ENCODE assay signal across 2 fruit fly cellular contexts in the genomic region with DNA sequence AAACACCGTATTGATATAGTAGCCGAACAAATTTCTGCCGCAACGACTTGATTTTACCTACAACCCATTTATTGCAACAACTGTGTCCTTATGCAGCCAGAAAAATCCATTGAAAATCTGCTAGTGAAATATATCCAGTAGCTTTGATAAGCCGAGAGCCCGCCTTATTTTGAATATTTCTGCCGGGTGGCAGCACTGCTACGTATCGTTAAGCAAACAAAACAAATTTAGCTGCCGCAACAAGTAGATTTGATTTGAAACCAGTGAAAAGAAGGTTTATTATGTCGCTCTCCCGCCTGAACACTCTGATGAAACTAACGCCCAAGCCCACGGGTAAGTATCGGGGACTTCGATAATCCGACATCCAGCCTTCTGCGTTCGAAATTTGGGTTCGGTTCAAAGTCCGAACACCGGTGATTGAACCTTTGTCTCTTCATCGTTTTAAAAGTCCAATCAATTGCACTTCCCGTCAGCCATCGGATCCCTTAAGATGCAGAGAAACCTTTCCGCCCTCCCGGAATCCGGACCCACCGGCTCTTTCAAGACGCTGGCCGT.
A peak's percentile ranks its signal among the peaks of the same experiment; 100 is the strongest.
TF ChIP-seq lines count a peak whose summit lies in the region.

Gene CG9577 (plus strand): TSS at position 190 of the 555 bp plus-strand sequence.

TF ChIP-seq in whole organism, embryonic, 481 proteins besides CTCF, POLR2A, EP300 and RAD21 (continued from another document):
- TF ChIP-seq ash1 (GFP tag; optimal IDR thresholded peaks at IDR 0.05; lab: Kevin White, UChicago): no peak
- no peak for TF ChIP-seq Rfx (GFP tag; IDR thresholded peaks at IDR 0.05; lab: Robert Waterston, UW)
- TF ChIP-seq pzg (GFP tag; optimal IDR thresholded peaks at IDR 0.05; lab: Kevin White, UChicago): peak; percentile 22
- peak; percentile 27 for TF ChIP-seq CG13287 (GFP tag; IDR thresholded peaks at IDR 0.05; lab: Robert Waterston, UW; ENCODE audit: partially characterized antibody)
- no peak for TF ChIP-seq CG13624 (GFP tag; optimal IDR thresholded peaks at IDR 0.05; lab: Kevin White, UChicago)
- no peak for TF ChIP-seq B-H2 (GFP tag; optimal IDR thresholded peaks at IDR 0.05; lab: Kevin White, UChicago)
- TF ChIP-seq CG2116 (GFP tag; optimal IDR thresholded peaks at IDR 0.05; lab: Kevin White, UChicago): peak; percentile 25
- no peak for TF ChIP-seq odd (GFP tag; optimal IDR thresholded peaks at IDR 0.05; lab: Kevin White, UChicago)
- TF ChIP-seq nom (GFP tag; optimal IDR thresholded peaks at IDR 0.05; lab: Kevin White, UChicago): peak; percentile 98
- no peak for TF ChIP-seq Hr39 (optimal IDR thresholded peaks at IDR 0.05; lab: Kevin White, UChicago)
- peak; percentile 83 for TF ChIP-seq Dp (GFP tag; optimal IDR thresholded peaks at IDR 0.05; lab: Kevin White, UChicago)
- peak; percentile 38 for TF ChIP-seq Med (GFP tag; lab: Kevin White, UChicago)
- TF ChIP-seq scrt (GFP tag; optimal IDR thresholded peaks at IDR 0.05; lab: Kevin White, UChicago): peak; percentile 69
- no peak for TF ChIP-seq HHEX (GFP tag; optimal IDR thresholded peaks at IDR 0.05; lab: Kevin White, UChicago)
- no peak for TF ChIP-seq HLH3B (GFP tag; IDR thresholded peaks at IDR 0.05; lab: Robert Waterston, UW)
- TF ChIP-seq Jarid2 (GFP tag; optimal IDR thresholded peaks at IDR 0.05; lab: Kevin White, UChicago): no peak
- no peak for TF ChIP-seq CG12299 (tag; optimal IDR thresholded peaks at IDR 0.05; lab: Kevin White, UChicago)
- TF ChIP-seq Dref (GFP tag; IDR thresholded peaks at IDR 0.05; lab: Robert Waterston, UW): peak; percentile 48
- no peak for TF ChIP-seq CG4328 (GFP tag; optimal IDR thresholded peaks at IDR 0.05; lab: Kevin White, UChicago)
- TF ChIP-seq sd (tag; optimal IDR thresholded peaks at IDR 0.05; lab: Kevin White, UChicago): no peak

TF ChIP-seq in whole organism, prepupa, 60 proteins besides CTCF, POLR2A, EP300 and RAD21 (continued from another document):
- no peak for TF ChIP-seq CG8632 (GFP tag; optimal IDR thresholded peaks at IDR 0.05; lab: Kevin White, UChicago)
- no peak for TF ChIP-seq Met (GFP tag; optimal IDR thresholded peaks at IDR 0.05; lab: Kevin White, UChicago)
- TF ChIP-seq CG15336 (GFP tag; IDR thresholded peaks at IDR 0.05; lab: Robert Waterston, UW): peak; percentile 49; the same call in 1 of the 2 replicates
- TF ChIP-seq CG1621 (tag; optimal IDR thresholded peaks at IDR 0.05; lab: Kevin White, UChicago): peak; percentile 71
- TF ChIP-seq vri (GFP tag; optimal IDR thresholded peaks at IDR 0.05; lab: Kevin White, UChicago): no peak
- TF ChIP-seq CG6276 (GFP tag; optimal IDR thresholded peaks at IDR 0.05; lab: Kevin White, UChicago): peak; percentile 89
- no peak for TF ChIP-seq achi (GFP tag; optimal IDR thresholded peaks at IDR 0.05; lab: Kevin White, UChicago)
- no peak for TF ChIP-seq Sox15 (GFP tag; optimal IDR thresholded peaks at IDR 0.05; lab: Kevin White, UChicago)
- peak; percentile 48 for TF ChIP-seq net (GFP tag; optimal IDR thresholded peaks at IDR 0.05; lab: Kevin White, UChicago)
- no peak for TF ChIP-seq Hr4 (GFP tag; optimal IDR thresholded peaks at IDR 0.05; lab: Kevin White, UChicago)
- TF ChIP-seq esn (GFP tag; optimal IDR thresholded peaks at IDR 0.05; lab: Kevin White, UChicago): no peak
- TF ChIP-seq salr (GFP tag; optimal IDR thresholded peaks at IDR 0.05; lab: Kevin White, UChicago): peak in 1 of 2 experiments; percentile 36
- TF ChIP-seq Sox14 (GFP tag; optimal IDR thresholded peaks at IDR 0.05; lab: Kevin White, UChicago): peak; percentile 25
- no peak for TF ChIP-seq acj6 (GFP tag; optimal IDR thresholded peaks at IDR 0.05; lab: Kevin White, UChicago)
- TF ChIP-seq Lpt (GFP tag; optimal IDR thresholded peaks at IDR 0.05; lab: Kevin White, UChicago): no peak
- peak; percentile 25 for TF ChIP-seq Eip78C (GFP tag; lab: Kevin White, UChicago)
- TF ChIP-seq svp (GFP tag; lab: Kevin White, UChicago): peak; percentile 78
- peak; percentile 1 for TF ChIP-seq CG32006 (GFP tag; optimal IDR thresholded peaks at IDR 0.05; lab: Kevin White, UChicago)
- TF ChIP-seq ss (GFP tag; optimal IDR thresholded peaks at IDR 0.05; lab: Kevin White, UChicago): peak; percentile 93 to 94
- no peak for TF ChIP-seq CG6792 (GFP tag; optimal IDR thresholded peaks at IDR 0.05; lab: Kevin White, UChicago)
- peak; percentile 50; the same call in 1 of the 3 replicates for TF ChIP-seq CG6163 (GFP tag; IDR thresholded peaks at IDR 0.05; lab: Robert Waterston, UW)
- no peak for TF ChIP-seq CG31627 (GFP tag; optimal IDR thresholded peaks at IDR 0.05; lab: Kevin White, UChicago)
- no peak for TF ChIP-seq Hr39 (GFP tag; optimal IDR thresholded peaks at IDR 0.05; lab: Kevin White, UChicago)
- peak; percentile 11 for TF ChIP-seq Blimp-1 (GFP tag; optimal IDR thresholded peaks at IDR 0.05; lab: Kevin White, UChicago)
- no peak for TF ChIP-seq Sox102F (GFP tag; optimal IDR thresholded peaks at IDR 0.05; lab: Kevin White, UChicago)
- TF ChIP-seq topi (GFP tag; optimal IDR thresholded peaks at IDR 0.05; lab: Kevin White, UChicago): no peak
- peak; percentile 87 for TF ChIP-seq CG6808 (GFP tag; optimal IDR thresholded peaks at IDR 0.05; lab: Kevin White, UChicago)
- peak; percentile 28 for TF ChIP-seq Ets96B (tag; optimal IDR thresholded peaks at IDR 0.05; lab: Kevin White, UChicago)
- TF ChIP-seq OdsH (GFP tag; optimal IDR thresholded peaks at IDR 0.05; lab: Kevin White, UChicago): no peak
- TF ChIP-seq CG10631 (GFP tag; optimal IDR thresholded peaks at IDR 0.05; lab: Kevin White, UChicago): no peak
- TF ChIP-seq CG9139 (GFP tag; optimal IDR thresholded peaks at IDR 0.05; lab: Kevin White, UChicago): peak; percentile 92
- TF ChIP-seq CG6854 (GFP tag; optimal IDR thresholded peaks at IDR 0.05; lab: Kevin White, UChicago): peak; percentile 89
- peak; percentile 93 for TF ChIP-seq fkh (GFP tag; optimal IDR thresholded peaks at IDR 0.05; lab: Kevin White, UChicago)
- TF ChIP-seq CG8319 (GFP tag; optimal IDR thresholded peaks at IDR 0.05; lab: Kevin White, UChicago): no peak
- TF ChIP-seq CG34406 (GFP tag; optimal IDR thresholded peaks at IDR 0.05; lab: Kevin White, UChicago): no peak
TF ChIP-seq in whole organism, prepupa: peak in this region for 27.
